Worm (Caenorhabditis elegans) whole organism, L3 larva: ENCODE data around the gene hlh-33.

Experiments used
- ama-1 ChIP-seq: fragments of 150-350 bp; optimal IDR thresholded peaks from 2 replicates; lab custom pipeline; 2018
- lin-39 ChIP-seq: fragments of 150-350 bp; optimal IDR thresholded peaks from 2 replicates; lab custom pipeline; 2018; ENCODE audit warnings: missing biosample characterization, missing genetic modification reagents, missing genetic modification characterization
- lsy-12 ChIP-seq: sonication (generic microtip); optimal IDR thresholded peaks from 2 replicates; lab custom pipeline; 2016; ENCODE audit warnings: mild to moderate bottlenecking, missing genetic modification characterization, missing compliant biosample characterization
- mdl-1 ChIP-seq: fragments of 150-350 bp; optimal IDR thresholded peaks from 2 replicates; lab custom pipeline; 2014; ENCODE audit warnings: missing biosample characterization, missing genetic modification characterization
- nhr-11 ChIP-seq: fragments of 150-350 bp; optimal IDR thresholded peaks from 2 replicates; lab custom pipeline; 2014; ENCODE audit warnings: missing biosample characterization, missing genetic modification characterization
- nhr-237 ChIP-seq: fragments of 150-350 bp; optimal IDR thresholded peaks from 2 replicates; lab custom pipeline; 2014; ENCODE audit warnings: missing biosample characterization, missing genetic modification characterization
- nhr-25 ChIP-seq: sonication (generic microtip); optimal IDR thresholded peaks from 2 replicates; lab custom pipeline; 2017; ENCODE audit warnings: missing biosample characterization, missing genetic modification characterization
- nhr-77 ChIP-seq: fragments of 150-350 bp; optimal IDR thresholded peaks from 2 replicates; lab custom pipeline; 2014; ENCODE audit warnings: missing biosample characterization, missing genetic modification characterization
- sea-2 ChIP-seq: fragments of 150-350 bp; sonication (generic microtip); optimal IDR thresholded peaks from 4 replicates; lab custom pipeline; 2014; ENCODE audit warnings: missing biosample characterization, missing genetic modification reagents, missing genetic modification characterization
- unc-39 ChIP-seq: sonication (generic microtip); optimal IDR thresholded peaks from 4 replicates; lab custom pipeline; 2017; ENCODE audit warnings: missing biosample characterization, missing genetic modification characterization
- unc-62 ChIP-seq: fragments of 150-350 bp; sonication (generic microtip); optimal IDR thresholded peaks from 4 replicates; lab custom pipeline; 2014; ENCODE audit warnings: missing biosample characterization, missing genetic modification reagents, missing genetic modification characterization
- zag-1 ChIP-seq: fragments of 150-350 bp; optimal IDR thresholded peaks from 2 replicates; lab custom pipeline; 2014; ENCODE audit warnings: missing biosample characterization, missing genetic modification characterization
- ztf-11 ChIP-seq: fragments of 150-350 bp; optimal IDR thresholded peaks from 2 replicates; lab custom pipeline; 2014; ENCODE audit warnings: missing biosample characterization, missing genetic modification characterization
- ztf-4 ChIP-seq: fragments of 150-350 bp; optimal IDR thresholded peaks from 2 replicates; lab custom pipeline; 2014; ENCODE audit warnings: missing biosample characterization, missing genetic modification characterization

DNA sequence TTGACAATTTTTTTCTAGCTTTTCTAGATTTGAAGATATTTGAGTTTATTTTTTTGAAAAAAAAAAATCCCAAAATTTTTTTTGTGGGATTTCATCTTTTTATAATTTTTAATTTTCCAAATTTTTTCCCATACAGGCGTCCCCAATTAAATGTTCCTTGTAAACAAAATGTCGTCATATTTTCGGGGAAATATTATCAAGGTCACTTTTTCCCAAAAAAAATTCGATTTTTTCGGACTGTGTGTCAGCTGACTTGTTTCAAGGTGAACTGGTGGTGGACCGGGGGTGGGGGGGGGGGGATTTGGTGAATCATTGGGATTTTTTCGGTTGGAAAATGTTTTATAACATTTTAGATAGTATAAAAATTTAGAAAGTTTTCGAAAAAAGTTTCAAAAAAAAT, 1.5 kb downstream of the hlh-33 start:
- TF ChIP-seq nhr-77 (tag; lab: Kevin White, UChicago) (no peak), nhr-25 (tag; lab: Kevin White, UChicago) (no peak), sea-2 (GFP tag; lab: Kevin White, UChicago) (no peak), unc-62 (GFP tag; lab: Kevin White, UChicago) (no peak), ama-1 (lab: Kevin White, UChicago) (no peak), mdl-1 (tag; lab: Kevin White, UChicago) (no peak), zag-1 (no peak), lin-39 (tag; lab: Kevin White, UChicago) (no peak), unc-39 (tag; lab: Kevin White, UChicago) (no peak), nhr-11 (tag; lab: Kevin White, UChicago) (no peak), ztf-11 (no peak), ztf-4 (tag; lab: Kevin White, UChicago) (no peak), lsy-12 (no peak), nhr-237 (tag; lab: Kevin White, UChicago) (no peak)
